Fruit fly (Drosophila melanogaster) whole organism, embryonic: ENCODE data around the gene Spn88Eb.

ENCODE experiments used
- Aef1 ChIP-seq: fragments of 200-800 bp; sonication (Bioruptor generic); IDR thresholded peaks from 3 replicates; pipeline ENCODE4 v1.3.6; 2022; ENCODE audit warnings: missing biosample characterization, missing genetic modification characterization
- Atf-2 ChIP-seq: fragments of 200-800 bp; sonication (Bioruptor generic); optimal IDR thresholded peaks from 2 replicates; lab custom pipeline; 2016; ENCODE audit warnings: missing biosample characterization, missing genetic modification characterization
- CG1024 ChIP-seq: fragments of 200-800 bp; sonication (Bioruptor generic); IDR thresholded peaks from 2 replicates; pipeline ENCODE4 v1.3.6; 2022; ENCODE audit warnings: missing biosample characterization, missing genetic modification characterization
- CG10462 ChIP-seq: fragments of 200-800 bp; sonication (Bioruptor generic); optimal IDR thresholded peaks from 2 replicates; lab custom pipeline; 2016; ENCODE audit warnings: missing biosample characterization, missing genetic modification characterization
- CG10565 ChIP-seq: fragments of 200-800 bp; sonication (Bioruptor generic); optimal IDR thresholded peaks from 3 replicates; lab custom pipeline; 2016; ENCODE audit warnings: missing biosample characterization, mild to moderate bottlenecking, missing genetic modification characterization
- CG10959 ChIP-seq: fragments of 200-800 bp; sonication (Bioruptor generic); IDR thresholded peaks from 2 replicates; pipeline ENCODE4 v1.3.6; 2022; ENCODE audit warnings: missing biosample characterization, missing genetic modification characterization
- CG10979 ChIP-seq: fragments of 200-800 bp; sonication (Bioruptor generic); optimal IDR thresholded peaks from 2 replicates; lab custom pipeline; 2018; ENCODE audit warnings: missing biosample characterization, mild to moderate bottlenecking, missing genetic modification characterization, moderate library complexity
- CG11085 ChIP-seq: fragments of 200-800 bp; sonication (Bioruptor generic); IDR thresholded peaks from 2 replicates; pipeline ENCODE4 v1.3.6; 2022; ENCODE audit warnings: missing biosample characterization, missing genetic modification characterization
- CG11695 ChIP-seq: fragments of 200-800 bp; sonication (Bioruptor generic); IDR thresholded peaks from 3 replicates; pipeline ENCODE4 v1.3.6; 2022; ENCODE audit warnings: missing biosample characterization, missing genetic modification characterization
- CG11723 ChIP-seq: fragments of 200-800 bp; sonication (Bioruptor generic); optimal IDR thresholded peaks from 2 replicates; lab custom pipeline; 2017; ENCODE audit warnings: missing biosample characterization, mild to moderate bottlenecking, missing genetic modification characterization
- CG13624 ChIP-seq: fragments of 200-800 bp; sonication (Bioruptor generic); optimal IDR thresholded peaks from 2 replicates; lab custom pipeline; 2016; ENCODE audit warnings: missing biosample characterization, missing genetic modification characterization
- CG14710 ChIP-seq: fragments of 200-800 bp; sonication (Bioruptor generic); optimal IDR thresholded peaks from 3 replicates; lab custom pipeline; 2019; ENCODE audit warnings: missing biosample characterization, mild to moderate bottlenecking, missing genetic modification characterization, moderate library complexity
- CG14860 ChIP-seq: fragments of 200-800 bp; sonication (Bioruptor generic); IDR thresholded peaks from 3 replicates; pipeline ENCODE4 v1.3.6; 2022; ENCODE audit warnings: missing biosample characterization, missing genetic modification characterization; ENCODE audit not compliant: partially characterized antibody
- CG17612 ChIP-seq: fragments of 200-800 bp; sonication (Bioruptor generic); IDR thresholded peaks from 2 replicates; pipeline ENCODE4 v1.3.6; 2022; ENCODE audit warnings: missing biosample characterization, missing genetic modification characterization
- CG2202 ChIP-seq: fragments of 200-800 bp; sonication (Bioruptor generic); optimal IDR thresholded peaks from 2 replicates; lab custom pipeline; 2018; ENCODE audit warnings: missing biosample characterization, mild to moderate bottlenecking, missing genetic modification characterization
- CG4707 ChIP-seq: fragments of 200-800 bp; sonication (Bioruptor generic); optimal IDR thresholded peaks from 2 replicates; lab custom pipeline; 2018; ENCODE audit warnings: missing biosample characterization, mild to moderate bottlenecking, missing genetic modification characterization, moderate library complexity
- CG5245 ChIP-seq: fragments of 200-800 bp; sonication (Bioruptor generic); optimal IDR thresholded peaks from 3 replicates; lab custom pipeline; 2016; ENCODE audit warnings: missing biosample characterization, missing genetic modification characterization
- CG6854 ChIP-seq: fragments of 200-800 bp; sonication (Bioruptor generic); optimal IDR thresholded peaks from 3 replicates; lab custom pipeline; 2017; ENCODE audit warnings: missing biosample characterization, mild to moderate bottlenecking, missing genetic modification characterization
- CG7357 ChIP-seq: fragments of 200-800 bp; sonication (Bioruptor generic); IDR thresholded peaks from 3 replicates; pipeline ENCODE4 v1.3.6; 2022; ENCODE audit warnings: missing biosample characterization, missing genetic modification characterization
- CG8388 ChIP-seq: fragments of 200-800 bp; sonication (Bioruptor generic); optimal IDR thresholded peaks from 2 replicates; lab custom pipeline; 2019; ENCODE audit warnings: missing biosample characterization, mild to moderate bottlenecking, missing genetic modification characterization, moderate library complexity
- Camta ChIP-seq: fragments of 200-800 bp; sonication (Bioruptor generic); optimal IDR thresholded peaks from 2 replicates; lab custom pipeline; 2016; ENCODE audit warnings: missing biosample characterization, missing genetic modification characterization
- CoRest ChIP-seq: fragments of 200-800 bp; sonication (Bioruptor generic); optimal IDR thresholded peaks from 3 replicates; lab custom pipeline; 2018; ENCODE audit warnings: missing biosample characterization, mild to moderate bottlenecking, missing genetic modification characterization, moderate library complexity
- D19A ChIP-seq: fragments of 200-800 bp; optimal IDR thresholded peaks from 3 replicates; lab custom pipeline; 2019; ENCODE audit warnings: missing biosample characterization, mild to moderate bottlenecking, missing genetic modification characterization, moderate library complexity
- Dip3 ChIP-seq: fragments of 200-800 bp; sonication (Bioruptor generic); optimal IDR thresholded peaks from 3 replicates; lab custom pipeline; 2016; ENCODE audit warnings: missing biosample characterization, missing genetic modification characterization
- Drgx ChIP-seq: fragments of 200-800 bp; sonication (Bioruptor generic); IDR thresholded peaks from 2 replicates; pipeline ENCODE4 v1.3.6; 2022; ENCODE audit warnings: missing biosample characterization, missing genetic modification characterization
- Fer1 ChIP-seq: fragments of 200-800 bp; sonication (Bioruptor generic); optimal IDR thresholded peaks from 2 replicates; lab custom pipeline; 2017; ENCODE audit warnings: missing biosample characterization, mild to moderate bottlenecking, missing genetic modification characterization
- H2.0 ChIP-seq: fragments of 200-800 bp; sonication (Bioruptor generic); IDR thresholded peaks from 2 replicates; pipeline ENCODE4 v1.3.6; 2022; ENCODE audit warnings: missing biosample characterization, missing genetic modification characterization
- Hand ChIP-seq: fragments of 200-800 bp; sonication (Bioruptor generic); optimal IDR thresholded peaks from 2 replicates; lab custom pipeline; 2017; ENCODE audit warnings: mild to moderate bottlenecking, missing biosample characterization, missing genetic modification reagents, missing genetic modification characterization
- Hey ChIP-seq: fragments of 200-800 bp; sonication (Bioruptor generic); optimal IDR thresholded peaks from 3 replicates; lab custom pipeline; 2018; ENCODE audit warnings: missing biosample characterization, mild to moderate bottlenecking, missing genetic modification characterization
- Hr3 ChIP-seq: fragments of 200-800 bp; sonication (Bioruptor generic); optimal IDR thresholded peaks from 3 replicates; lab custom pipeline; 2016; ENCODE audit warnings: missing biosample characterization, missing genetic modification characterization
- Hsf ChIP-seq: fragments of 200-800 bp; sonication (Bioruptor generic); optimal IDR thresholded peaks from 3 replicates; lab custom pipeline; 2016; ENCODE audit warnings: missing biosample characterization, missing genetic modification characterization
- Jarid2 ChIP-seq: fragments of 200-800 bp; sonication (Bioruptor generic); optimal IDR thresholded peaks from 3 replicates; lab custom pipeline; 2017; ENCODE audit warnings: mild to moderate bottlenecking, missing biosample characterization, missing genetic modification reagents, missing genetic modification characterization
- MESR4 ChIP-seq: fragments of 200-800 bp; sonication (Bioruptor generic); optimal IDR thresholded peaks from 2 replicates; lab custom pipeline; 2018; ENCODE audit warnings: missing biosample characterization, mild to moderate bottlenecking, missing genetic modification characterization, moderate library complexity
- Oli ChIP-seq: fragments of 200-800 bp; sonication (Bioruptor generic); optimal IDR thresholded peaks from 2 replicates; lab custom pipeline; 2018; ENCODE audit warnings: missing biosample characterization, mild to moderate bottlenecking, missing genetic modification characterization, moderate library complexity
- Ptx1 ChIP-seq: fragments of 200-800 bp; sonication (Bioruptor generic); IDR thresholded peaks from 2 replicates; pipeline ENCODE4 v1.3.6; 2022; ENCODE audit warnings: missing biosample characterization, missing genetic modification characterization
- Scr ChIP-seq: fragments of 200-800 bp; sonication (Bioruptor generic); IDR thresholded peaks from 2 replicates; pipeline ENCODE4 v1.3.6; 2022; ENCODE audit warnings: missing biosample characterization, missing genetic modification characterization; ENCODE audit not compliant: partially characterized antibody
- Sox100B ChIP-seq: fragments of 200-800 bp; sonication (Bioruptor generic); optimal IDR thresholded peaks from 3 replicates; lab custom pipeline; 2018; ENCODE audit warnings: missing biosample characterization, mild to moderate bottlenecking, missing genetic modification characterization
- Sox102F ChIP-seq: fragments of 200-800 bp; sonication (Bioruptor generic); optimal IDR thresholded peaks from 2 replicates; lab custom pipeline; 2018; ENCODE audit warnings: missing biosample characterization, mild to moderate bottlenecking, missing genetic modification characterization, moderate library complexity
- btn ChIP-seq: fragments of 200-800 bp; sonication (Bioruptor generic); optimal IDR thresholded peaks from 2 replicates; lab custom pipeline; 2016; ENCODE audit warnings: missing biosample characterization, missing genetic modification characterization
- danr ChIP-seq: fragments of 200-800 bp; sonication (Bioruptor generic); IDR thresholded peaks from 2 replicates; pipeline ENCODE4 v1.3.6; 2022; ENCODE audit warnings: missing biosample characterization, missing genetic modification characterization
- emc ChIP-seq: fragments of 200-800 bp; sonication (Bioruptor generic); optimal IDR thresholded peaks from 2 replicates; lab custom pipeline; 2016; ENCODE audit warnings: missing biosample characterization, missing genetic modification characterization
- jumu ChIP-seq: fragments of 200-800 bp; sonication (Bioruptor generic); optimal IDR thresholded peaks from 3 replicates; lab custom pipeline; 2016; ENCODE audit warnings: missing biosample characterization, missing genetic modification characterization
- repo ChIP-seq: fragments of 200-800 bp; sonication (Bioruptor generic); optimal IDR thresholded peaks from 2 replicates; lab custom pipeline; 2016; ENCODE audit warnings: missing biosample characterization, missing genetic modification characterization
- sd ChIP-seq: fragments of 200-800 bp; sonication (Bioruptor generic); optimal IDR thresholded peaks from 3 replicates; lab custom pipeline; 2018; ENCODE audit warnings: missing biosample characterization, mild to moderate bottlenecking, missing genetic modification characterization, moderate library complexity
- sens ChIP-seq: fragments of 200-800 bp; sonication (Bioruptor generic); peaks from one replicate; lab custom pipeline; 2016; ENCODE audit warnings: missing biosample characterization, missing genetic modification characterization
- sqz ChIP-seq: fragments of 200-800 bp; sonication (Bioruptor generic); optimal IDR thresholded peaks from 3 replicates; lab custom pipeline; 2018; ENCODE audit warnings: missing biosample characterization, mild to moderate bottlenecking, missing genetic modification characterization
- sug ChIP-seq: fragments of 200-800 bp; optimal IDR thresholded peaks from 2 replicates; lab custom pipeline; 2019; ENCODE audit warnings: missing biosample characterization, mild to moderate bottlenecking, missing genetic modification characterization, moderate library complexity
- tin ChIP-seq: fragments of 200-800 bp; sonication (Bioruptor generic); optimal IDR thresholded peaks from 3 replicates; lab custom pipeline; 2016; ENCODE audit warnings: missing biosample characterization, missing genetic modification characterization
- tna ChIP-seq: fragments of 200-800 bp; sonication (Bioruptor generic); IDR thresholded peaks from 2 replicates; pipeline ENCODE4 v1.3.6; 2022; ENCODE audit warnings: missing biosample characterization, missing genetic modification characterization; ENCODE audit not compliant: partially characterized antibody
- unc-4 ChIP-seq: fragments of 200-800 bp; sonication (Bioruptor generic); IDR thresholded peaks from 2 replicates; pipeline ENCODE4 v1.3.6; 2022; ENCODE audit warnings: missing biosample characterization, missing genetic modification characterization; ENCODE audit not compliant: partially characterized antibody
- zf30C ChIP-seq: fragments of 200-800 bp; sonication (Bioruptor generic); optimal IDR thresholded peaks from 3 replicates; lab custom pipeline; 2018; ENCODE audit warnings: missing biosample characterization, mild to moderate bottlenecking, missing genetic modification characterization

Spn88Eb gene

dm6 chr3R:15250454-15250853 lies 41.9 kb upstream of the Spn88Eb start (continued):
- TF ChIP-seq Atf-2 (GFP tag; lab: Kevin White, UChicago) (no peak), CG7357 (peak; percentile 48; the same call in 1 of the 3 replicates), MESR4 (GFP tag; lab: Kevin White, UChicago) (no peak), sens (peak; percentile 76), repo (GFP tag; lab: Kevin White, UChicago) (no peak), CG13624 (GFP tag; lab: Kevin White, UChicago) (no peak), CoRest (tag; lab: Kevin White, UChicago) (no peak), jumu (GFP tag; lab: Kevin White, UChicago) (no peak), CG4707 (peak; percentile 4), Sox102F (GFP tag; lab: Kevin White, UChicago) (no peak), CG8388 (peak; percentile 54), Drgx (peak; percentile 71), sd (tag; lab: Kevin White, UChicago) (no peak), zf30C (GFP tag; lab: Kevin White, UChicago) (peak; percentile 57), D19A (tag; lab: Kevin White, UChicago) (no peak), sug (tag; lab: Kevin White, UChicago) (no peak), danr (GFP tag; lab: Robert Waterston, UW) (peak; percentile 32; the same call in 1 of the 2 replicates), Fer1 (GFP tag; lab: Kevin White, UChicago) (peak; percentile 89), tna (GFP tag; lab: Robert Waterston, UW) (no peak), CG14860 (GFP tag; lab: Robert Waterston, UW) (no peak), Jarid2 (GFP tag; lab: Kevin White, UChicago) (no peak), Oli (tag; lab: Kevin White, UChicago) (no peak), CG11695 (peak; percentile 74), CG10462 (GFP tag; lab: Kevin White, UChicago) (no peak), CG10565 (no peak), Camta (no peak), CG5245 (GFP tag; lab: Kevin White, UChicago) (no peak), Hr3 (GFP tag; lab: Kevin White, UChicago) (peak; percentile 62), Hey (tag; lab: Kevin White, UChicago) (no peak), CG11723 (no peak), CG10979 (tag; lab: Kevin White, UChicago) (peak; percentile 45), CG14710 (no peak), Scr (GFP tag; lab: Robert Waterston, UW) (no peak), H2.0 (peak; percentile 58), sqz (GFP tag; lab: Kevin White, UChicago) (no peak), Aef1 (GFP tag; lab: Robert Waterston, UW) (peak; percentile 66; the same call in 2 of the 3 replicates), CG17612 (GFP tag; lab: Robert Waterston, UW) (peak; percentile 52; the same call in 1 of the 2 replicates), CG2202 (tag; lab: Kevin White, UChicago) (no peak), btn (GFP tag; lab: Kevin White, UChicago) (no peak), Hsf (peak; percentile 45), CG10959 (no peak), Ptx1 (GFP tag; lab: Robert Waterston, UW) (peak; percentile 76), tin (GFP tag; lab: Kevin White, UChicago) (peak; percentile 3), CG6854 (GFP tag; lab: Kevin White, UChicago) (peak; percentile 59), Hand (GFP tag; lab: Kevin White, UChicago) (peak; percentile 89), unc-4 (no peak), emc (GFP tag; lab: Kevin White, UChicago) (no peak), CG11085 (0 out of 2 replicates have a peak, but pooled peaks have one; percentile 24), CG1024 (GFP tag; lab: Robert Waterston, UW) (no peak), Sox100B (GFP tag; lab: Kevin White, UChicago) (no peak), Dip3 (GFP tag; lab: Kevin White, UChicago) (peak; percentile 34)
